Fruit fly (Drosophila melanogaster): ENCODE results near the gene CG13989.

CG13989 gene

DNA sequence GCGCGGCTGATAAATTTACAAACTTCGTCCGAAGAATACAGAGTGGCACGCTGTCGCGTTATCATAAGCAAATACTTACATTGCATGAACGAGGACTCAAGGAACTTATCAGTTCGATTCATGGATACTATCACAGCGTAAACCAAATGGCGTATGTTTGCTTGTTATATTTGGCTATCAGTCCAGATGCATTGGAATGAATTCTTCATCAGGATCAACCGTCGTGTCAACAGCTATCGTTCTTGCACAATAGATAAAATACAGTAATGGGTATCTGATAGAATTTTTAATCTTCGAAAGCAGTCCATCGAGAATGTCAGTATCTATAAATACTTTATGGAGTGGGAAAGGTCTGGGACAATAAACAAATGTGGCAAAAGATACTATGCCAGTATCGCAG lies 16.9 kb downstream of the CG13989 start:
- no peak for TF ChIP-seq Dll (optimal IDR thresholded peaks at IDR 0.05)
- no peak for TF ChIP-seq EcR (GFP tag; optimal IDR thresholded peaks at IDR 0.05)
- TF ChIP-seq psq (optimal IDR thresholded peaks at IDR 0.05), result no peak
- no peak for TF ChIP-seq CG8478 (optimal IDR thresholded peaks at IDR 0.05)
- TF ChIP-seq pan (optimal IDR thresholded peaks at IDR 0.05), result no peak
- TF ChIP-seq usp (GFP tag; optimal IDR thresholded peaks at IDR 0.05), result no peak

DNA sequence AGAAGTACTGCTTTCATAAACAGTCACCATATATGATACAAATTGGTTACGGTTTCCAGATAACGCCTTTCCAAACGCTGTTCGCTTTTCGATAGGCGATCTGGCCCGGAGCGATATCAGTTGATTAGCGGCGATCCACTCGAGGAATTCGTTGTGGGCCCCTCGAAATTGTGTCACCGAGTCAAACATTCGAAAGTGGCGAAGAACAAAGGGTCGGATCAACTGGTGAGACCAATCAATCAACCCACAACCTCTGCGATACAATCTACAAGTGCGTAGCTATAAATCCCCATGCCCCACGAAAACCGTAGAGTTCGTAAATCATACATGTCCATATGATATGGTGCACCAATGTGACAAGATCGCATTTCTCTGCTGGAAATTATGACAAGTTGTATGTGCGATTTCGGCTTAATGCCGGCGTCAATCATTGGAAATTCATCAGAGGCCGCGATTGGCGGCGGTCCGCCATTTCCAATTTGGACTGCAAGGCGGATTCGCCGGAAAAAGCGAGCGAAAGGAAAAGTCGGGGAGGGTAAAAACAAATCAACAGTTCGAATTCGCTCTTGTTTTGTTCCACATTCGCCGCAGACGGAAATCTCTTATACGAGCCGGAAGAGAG lies 18.0 kb downstream of the CG13989 start:
- TF ChIP-seq Dll (optimal IDR thresholded peaks at IDR 0.05) (no peak), psq (optimal IDR thresholded peaks at IDR 0.05) (no peak), pan (optimal IDR thresholded peaks at IDR 0.05) (no peak), usp (GFP tag; optimal IDR thresholded peaks at IDR 0.05) (no peak), CG8478 (optimal IDR thresholded peaks at IDR 0.05) (no peak), EcR (GFP tag; optimal IDR thresholded peaks at IDR 0.05) (no peak)

- TF ChIP-seq psq (optimal IDR thresholded peaks at IDR 0.05) (no peak), Dll (optimal IDR thresholded peaks at IDR 0.05) (peak; percentile 3)
Observed at dm6 chr2L:6178740-6179633, 18.8 kb downstream of the CG13989 start, which contains the start of gene smal. Gene smal, plus strand, starts transcription at chr2L:6179133.

DNA sequence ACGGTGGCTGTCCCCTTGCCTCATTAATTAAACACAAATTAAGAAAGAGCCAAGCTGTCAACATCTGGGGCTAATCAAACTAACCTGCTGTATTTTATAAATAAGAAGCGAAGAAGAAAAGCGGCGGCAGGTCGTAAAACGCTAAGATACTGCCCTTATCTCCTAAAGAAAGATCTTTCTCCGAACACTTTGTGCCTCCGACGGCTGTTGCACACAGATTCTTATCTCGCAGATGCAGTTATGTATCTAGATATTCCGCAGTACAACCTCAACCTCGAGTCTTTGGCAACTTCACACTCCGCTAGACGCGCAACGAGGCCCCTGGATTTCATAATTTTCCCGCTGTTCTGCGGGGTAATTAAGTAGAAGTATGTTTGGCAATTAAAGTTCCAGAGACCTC lies 19.8 kb downstream of the CG13989 start:
- no peak for TF ChIP-seq EcR (GFP tag; optimal IDR thresholded peaks at IDR 0.05)
- no peak for TF ChIP-seq psq (optimal IDR thresholded peaks at IDR 0.05)
- no peak for TF ChIP-seq usp (GFP tag; optimal IDR thresholded peaks at IDR 0.05)
- TF ChIP-seq pan (optimal IDR thresholded peaks at IDR 0.05), result no peak
- TF ChIP-seq CG8478 (optimal IDR thresholded peaks at IDR 0.05), result no peak
- TF ChIP-seq Dll (optimal IDR thresholded peaks at IDR 0.05), result no peak

DNA sequence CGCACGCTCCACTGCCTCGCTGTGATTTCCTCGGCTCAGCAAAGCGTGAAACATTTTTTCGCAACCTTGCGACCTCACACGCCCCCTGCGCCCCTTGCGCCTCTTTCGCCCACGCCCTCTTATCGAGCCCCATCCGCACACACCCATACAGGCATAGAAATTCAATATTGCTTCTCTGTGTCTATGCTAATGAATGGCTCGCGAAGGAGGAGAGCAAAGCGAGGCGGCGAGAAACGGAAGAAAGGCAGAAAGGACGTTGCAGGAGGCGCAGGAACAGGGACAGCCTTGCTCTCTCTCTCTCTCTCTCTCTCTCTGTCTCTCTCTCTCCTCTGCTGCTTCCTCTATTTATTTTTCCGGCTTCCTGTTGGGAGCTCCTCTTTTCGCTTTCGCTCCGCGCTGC lies 26.2 kb downstream of the CG13989 start:
- no peak for TF ChIP-seq CG8478 (optimal IDR thresholded peaks at IDR 0.05)

DNA sequence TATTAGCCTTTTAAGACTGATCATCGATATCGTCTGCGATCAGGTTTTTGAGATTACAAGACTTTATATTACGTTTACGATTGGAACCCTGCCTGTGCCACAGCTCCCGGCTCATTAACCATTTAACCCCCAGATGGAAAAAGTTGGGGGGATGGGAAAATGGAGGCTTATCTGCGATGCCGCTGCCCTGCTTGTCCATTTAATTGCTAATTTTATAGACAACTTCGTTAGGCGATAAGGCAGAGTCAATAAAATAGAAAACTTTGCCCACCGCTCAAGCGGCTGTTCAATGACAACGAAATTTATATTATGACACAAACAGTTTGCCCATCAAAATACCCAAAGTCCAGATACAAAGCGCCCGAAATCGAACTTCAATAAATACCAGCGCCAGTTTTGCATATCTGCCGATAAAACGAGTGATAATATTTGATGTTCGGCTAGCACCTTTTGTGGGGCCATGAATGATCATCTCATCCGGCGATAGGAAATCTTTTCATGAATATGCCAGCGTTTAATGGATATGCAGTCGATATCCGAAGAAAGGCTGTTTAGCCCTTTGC lies 32.9 kb downstream of the CG13989 start:
- TF ChIP-seq CG8478 (optimal IDR thresholded peaks at IDR 0.05) (no peak), psq (optimal IDR thresholded peaks at IDR 0.05) (no peak)

DNA sequence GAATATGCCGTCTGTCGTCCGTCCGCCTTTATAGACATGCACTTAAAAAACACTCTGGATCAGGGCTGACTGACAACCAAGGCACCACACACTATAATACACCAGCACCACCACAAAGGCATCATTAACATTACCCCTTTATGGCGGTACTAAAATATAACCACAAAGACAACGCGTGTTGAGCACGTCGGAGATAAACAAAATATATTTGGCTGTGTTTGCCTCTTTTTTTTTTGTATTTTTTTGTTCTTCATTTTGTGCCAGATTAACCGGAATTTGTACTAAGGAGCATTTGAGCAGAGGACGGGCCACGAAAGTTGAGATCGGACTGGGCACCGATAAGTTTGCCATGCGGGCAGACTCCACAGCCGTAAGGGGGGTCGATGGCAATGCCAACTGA lies 33.9 kb downstream of the CG13989 start:
- TF ChIP-seq Dll (optimal IDR thresholded peaks at IDR 0.05), result no peak
- TF ChIP-seq pan (optimal IDR thresholded peaks at IDR 0.05), result no peak
- TF ChIP-seq CG8478 (optimal IDR thresholded peaks at IDR 0.05), result no peak
- TF ChIP-seq psq (optimal IDR thresholded peaks at IDR 0.05), result no peak
- TF ChIP-seq EcR (GFP tag; optimal IDR thresholded peaks at IDR 0.05), result no peak

- TF ChIP-seq pan (optimal IDR thresholded peaks at IDR 0.05), result no peak
- TF ChIP-seq CG8478 (optimal IDR thresholded peaks at IDR 0.05), result no peak
- no peak for TF ChIP-seq Dll (optimal IDR thresholded peaks at IDR 0.05)
- no peak for TF ChIP-seq EcR (GFP tag; optimal IDR thresholded peaks at IDR 0.05)
- TF ChIP-seq usp (GFP tag; optimal IDR thresholded peaks at IDR 0.05), result no peak
- TF ChIP-seq psq (optimal IDR thresholded peaks at IDR 0.05), result no peak
Observed at dm6 chr2L:6197773-6198172, 37.6 kb downstream of the CG13989 start.

dm6 chr2L:6198822-6199221 lies 38.6 kb downstream of the CG13989 start:
- TF ChIP-seq pan (optimal IDR thresholded peaks at IDR 0.05), result no peak
- no peak for TF ChIP-seq usp (GFP tag; optimal IDR thresholded peaks at IDR 0.05)
- no peak for TF ChIP-seq EcR (GFP tag; optimal IDR thresholded peaks at IDR 0.05)
- TF ChIP-seq CG8478 (optimal IDR thresholded peaks at IDR 0.05), result no peak
- TF ChIP-seq Dll (optimal IDR thresholded peaks at IDR 0.05), result no peak
- TF ChIP-seq psq (optimal IDR thresholded peaks at IDR 0.05), result no peak

DNA sequence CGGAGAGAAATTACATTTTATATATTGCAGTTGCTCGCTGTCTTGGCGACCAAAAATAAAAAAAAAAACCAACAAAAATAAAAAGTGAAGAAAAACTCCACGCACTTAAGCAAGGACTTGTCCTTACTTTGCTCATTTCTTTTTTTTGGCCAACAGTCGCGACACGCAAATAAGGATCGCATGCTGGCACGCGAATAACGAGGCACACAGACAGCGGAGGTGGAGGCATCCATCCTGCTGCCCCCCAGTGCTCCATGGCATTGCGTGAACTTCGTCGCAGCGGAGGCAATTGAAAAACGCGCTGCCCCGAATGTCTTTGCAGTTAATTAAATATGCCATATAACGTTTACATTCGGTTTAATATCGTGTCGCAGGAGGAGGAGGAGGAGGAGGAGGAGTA lies 39.3 kb downstream of the CG13989 start:
- no peak for TF ChIP-seq pan (optimal IDR thresholded peaks at IDR 0.05)
- no peak for TF ChIP-seq Dll (optimal IDR thresholded peaks at IDR 0.05)
- no peak for TF ChIP-seq psq (optimal IDR thresholded peaks at IDR 0.05)
- TF ChIP-seq CG8478 (optimal IDR thresholded peaks at IDR 0.05), result no peak
- TF ChIP-seq EcR (GFP tag; optimal IDR thresholded peaks at IDR 0.05), result no peak
- TF ChIP-seq usp (GFP tag; optimal IDR thresholded peaks at IDR 0.05), result no peak

- TF ChIP-seq pan (optimal IDR thresholded peaks at IDR 0.05) (no peak), CG8478 (optimal IDR thresholded peaks at IDR 0.05) (no peak), usp (GFP tag; optimal IDR thresholded peaks at IDR 0.05) (no peak), Dll (optimal IDR thresholded peaks at IDR 0.05) (no peak), psq (optimal IDR thresholded peaks at IDR 0.05) (no peak), EcR (GFP tag; optimal IDR thresholded peaks at IDR 0.05) (no peak)
Observed at dm6 chr2L:6201469-6201868, 41.3 kb downstream of the CG13989 start.

DNA sequence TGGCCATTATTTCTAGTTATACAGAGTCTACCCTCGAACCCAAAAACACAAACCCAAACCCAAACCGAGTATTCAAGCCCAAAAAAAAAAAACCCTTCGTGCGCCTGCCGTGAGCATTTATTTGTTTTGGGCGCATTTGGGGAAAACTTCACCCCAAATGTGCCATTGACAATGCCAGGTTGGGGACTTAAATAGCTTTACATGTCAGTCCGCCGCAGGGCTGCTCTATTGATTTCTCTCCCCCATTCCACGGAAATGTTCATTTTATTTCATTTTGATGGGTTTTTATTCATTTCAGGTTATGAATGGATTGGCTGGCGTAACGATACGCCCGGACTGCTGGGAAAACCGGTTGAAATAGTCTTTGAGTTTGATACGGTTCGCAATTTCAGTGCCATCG lies 42.7 kb downstream of the CG13989 start:
- TF ChIP-seq psq (optimal IDR thresholded peaks at IDR 0.05), result no peak
- TF ChIP-seq EcR (GFP tag; optimal IDR thresholded peaks at IDR 0.05), result no peak
- no peak for TF ChIP-seq usp (GFP tag; optimal IDR thresholded peaks at IDR 0.05)
- no peak for TF ChIP-seq CG8478 (optimal IDR thresholded peaks at IDR 0.05)
- TF ChIP-seq Dll (optimal IDR thresholded peaks at IDR 0.05), result no peak
- TF ChIP-seq pan (optimal IDR thresholded peaks at IDR 0.05), result no peak

Measured in whole organism.